Worm (Caenorhabditis elegans) whole organism, early embryonic: ENCODE data around the gene tex-2.

Source experiments
- F13C5.2 ChIP-seq: sonication (generic microtip); optimal IDR thresholded peaks from 2 replicates; lab custom pipeline; 2017; ENCODE audit warnings: mild to moderate bottlenecking, missing genetic modification characterization, inconsistent platforms, missing compliant biosample characterization
- aly-1 ChIP-seq: sonication (generic microtip); optimal IDR thresholded peaks from 2 replicates; lab custom pipeline; 2016; ENCODE audit warnings: missing genetic modification characterization, missing compliant biosample characterization
- ama-1 ChIP-seq: fragments of 150-350 bp; optimal IDR thresholded peaks from 2 replicates; lab custom pipeline; 2014
- ets-7 ChIP-seq: sonication (generic microtip); optimal IDR thresholded peaks from 2 replicates; lab custom pipeline; 2016; ENCODE audit warnings: missing genotype, missing genetic modification characterization, missing compliant biosample characterization
- flt-1 ChIP-seq: fragments of 200-800 bp; sonication (Bioruptor generic); IDR thresholded peaks from 2 replicates; pipeline ENCODE4 v1.3.6; 2022; ENCODE audit warnings: missing genetic modification characterization, missing compliant biosample characterization
- hnd-1 ChIP-seq: sonication (generic microtip); optimal IDR thresholded peaks from 2 replicates; lab custom pipeline; 2016; ENCODE audit warnings: missing genetic modification characterization, missing compliant biosample characterization
- tbx-11 ChIP-seq: fragments of 200-800 bp; sonication (Bioruptor generic); IDR thresholded peaks from 2 replicates; pipeline ENCODE4 v1.3.6; 2022; ENCODE audit warnings: missing genetic modification characterization, missing compliant biosample characterization
- tbx-37 ChIP-seq: fragments of 200-800 bp; sonication (Bioruptor generic); conservative IDR thresholded peaks from 2 replicates; pipeline ENCODE4 v1.3.6; 2022; ENCODE audit warnings: missing genetic modification reagents, missing genetic modification characterization, missing compliant biosample characterization
- tra-4 ChIP-seq: sonication (generic microtip); optimal IDR thresholded peaks from 2 replicates; lab custom pipeline; 2017; ENCODE audit warnings: missing genetic modification characterization, missing compliant biosample characterization

DNA sequence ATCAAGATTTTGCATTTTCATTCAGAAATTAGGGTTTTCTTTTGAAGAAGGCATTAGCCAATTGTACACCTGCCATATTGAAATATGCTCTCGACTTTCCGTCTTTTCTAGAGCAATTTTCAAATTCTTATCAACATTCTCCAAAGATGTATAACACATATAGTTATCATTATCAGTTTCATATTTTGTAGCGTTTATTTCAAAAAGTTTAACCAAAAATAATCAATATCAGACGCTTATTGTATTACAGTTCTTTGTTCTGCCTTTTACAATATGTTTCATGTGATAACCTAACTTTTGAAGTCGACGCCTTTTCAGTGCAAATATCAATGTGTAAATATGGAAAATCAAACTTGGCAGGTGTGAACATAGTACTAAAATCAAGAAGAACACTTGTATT is 40.5 kb upstream of the tex-2 start:
- TF ChIP-seq tbx-11 (no peak), ama-1 (lab: Kevin White, UChicago) (no peak), aly-1 (tag; lab: Kevin White, UChicago) (no peak), tra-4 (tag; lab: Kevin White, UChicago) (no peak), flt-1 (no peak), hnd-1 (tag; lab: Kevin White, UChicago) (no peak), ets-7 (tag; lab: Kevin White, UChicago) (no peak), F13C5.2 (no peak), tbx-37 (no peak)
